Worm (Caenorhabditis elegans): Measurements from ENCODE around the gene F13A2.2.

The F13A2.2 gene

DNA sequence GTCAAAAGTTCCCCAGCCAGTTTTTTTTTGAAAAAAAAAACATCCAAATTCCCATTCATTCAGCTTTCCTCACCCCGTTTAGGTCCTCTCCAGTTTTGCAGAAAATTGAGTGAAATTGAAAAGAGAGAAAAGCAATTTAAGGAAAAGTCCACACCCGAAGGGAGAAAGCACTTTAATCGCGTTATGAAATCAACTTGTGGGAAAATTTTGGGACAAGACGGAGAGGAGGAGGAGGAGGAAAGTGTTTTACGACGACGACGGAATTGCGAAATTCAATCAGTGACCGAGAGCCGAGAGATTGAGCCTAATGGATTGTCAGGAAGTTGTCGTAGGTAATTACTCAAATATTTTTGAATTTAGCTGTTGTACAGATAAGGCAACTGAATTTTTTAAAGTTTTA is 27.0 kb downstream of the F13A2.2 start (continued):
- no peak for TF ChIP-seq fos-1 (tag; optimal IDR thresholded peaks at IDR 0.05)
- no peak for TF ChIP-seq elt-2 (tag; optimal IDR thresholded peaks at IDR 0.05)
- TF ChIP-seq nhr-11 (tag; optimal IDR thresholded peaks at IDR 0.05) = no peak
- peak; percentile 6 for TF ChIP-seq rnt-1 (tag; optimal IDR thresholded peaks at IDR 0.05)
- TF ChIP-seq pax-3 (tag; optimal IDR thresholded peaks at IDR 0.05) = no peak
- no peak for TF ChIP-seq ztf-11 (tag; optimal IDR thresholded peaks at IDR 0.05)
- peak; percentile 36 for TF ChIP-seq ces-1 (GFP tag; optimal IDR thresholded peaks at IDR 0.05)
- TF ChIP-seq ztf-4 (tag; optimal IDR thresholded peaks at IDR 0.05) = no peak

DNA sequence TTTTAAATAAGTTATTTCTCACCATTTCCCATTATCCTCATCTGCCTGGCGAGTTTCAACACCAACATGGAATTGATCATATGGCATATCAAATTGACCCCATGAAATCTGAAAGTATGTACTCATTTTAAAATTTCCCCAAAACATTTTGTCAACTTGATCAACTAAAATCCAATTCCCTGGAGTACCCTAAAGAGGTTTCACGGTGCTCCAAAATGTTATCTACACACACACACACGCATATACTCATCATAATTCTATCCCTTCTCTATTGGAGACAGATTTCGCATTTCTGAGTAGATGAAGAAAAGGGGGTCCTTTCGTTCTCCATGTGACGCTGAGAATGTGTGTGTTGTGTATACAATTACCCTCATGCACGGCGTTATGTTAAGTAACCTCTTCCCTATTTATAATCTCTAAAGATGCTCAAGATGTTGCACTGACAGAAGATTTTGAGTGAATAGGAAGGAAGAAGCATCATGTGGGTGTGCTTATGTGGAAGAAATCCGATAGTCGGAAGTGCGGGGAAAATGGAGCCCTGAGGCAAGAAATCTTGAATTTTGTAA is 28.3 kb downstream of the F13A2.2 start:
- TF ChIP-seq nhr-71 (tag; optimal IDR thresholded peaks at IDR 0.05) (peak; percentile 24), elt-3 (tag; optimal IDR thresholded peaks at IDR 0.05) (no peak), lin-14 (GFP tag; optimal IDR thresholded peaks at IDR 0.05) (peak; percentile 52)

DNA sequence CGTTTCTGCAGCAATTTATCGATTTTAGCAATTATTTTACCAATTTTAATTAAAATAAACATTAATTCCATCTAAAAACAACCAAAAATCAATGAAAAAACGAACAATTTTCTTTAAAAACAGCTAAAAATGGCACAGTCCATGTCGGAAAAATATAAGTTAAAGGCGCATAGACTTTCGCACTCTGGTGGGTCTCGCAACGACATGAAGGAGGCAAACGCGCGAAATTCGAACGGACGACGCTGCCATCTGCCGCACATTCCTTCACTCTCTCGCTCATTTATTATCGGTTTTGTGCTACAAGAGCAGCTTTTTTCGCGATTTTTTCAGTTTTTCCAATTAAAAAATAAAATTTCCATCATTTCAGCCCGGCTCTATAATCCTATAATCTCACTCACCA is 37.6 kb downstream of the F13A2.2 start, which contains the start of gene mcm-7:
TSS of gene mcm-7 (plus strand) at position 368 of the 400 bp plus-strand sequence.
- TF ChIP-seq pag-3 (tag; optimal IDR thresholded peaks at IDR 0.05; ENCODE audit: borderline replicate concordance, insufficient read depth) (no peak), ztf-4 (tag; optimal IDR thresholded peaks at IDR 0.05) (no peak), F16B12.6 (tag; optimal IDR thresholded peaks at IDR 0.05) (peak; percentile 37), lin-14 (GFP tag; optimal IDR thresholded peaks at IDR 0.05) (peak; percentile 38), dsc-1 (tag; optimal IDR thresholded peaks at IDR 0.05) (peak; percentile 12), C16A3.4 (tag; optimal IDR thresholded peaks at IDR 0.05) (peak; percentile 85), unc-86 (tag; optimal IDR thresholded peaks at IDR 0.05) (peak; percentile 37), hpl-2 (GFP tag; optimal IDR thresholded peaks at IDR 0.05) (no peak), snu-23 (GFP tag; optimal IDR thresholded peaks at IDR 0.05) (peak; percentile 64), rnt-1 (tag; optimal IDR thresholded peaks at IDR 0.05) (peak; percentile 60), swsn-7 (tag; optimal IDR thresholded peaks at IDR 0.05) (peak; percentile 38), elt-3 (tag; optimal IDR thresholded peaks at IDR 0.05) (peak in 2 of 6 experiments; percentile 11 to 58), fkh-10 (GFP tag; optimal IDR thresholded peaks at IDR 0.05) (no peak), lin-39 (tag; optimal IDR thresholded peaks at IDR 0.05) (no peak), efl-3 (GFP tag; optimal IDR thresholded peaks at IDR 0.05) (no peak), ceh-90 (tag; optimal IDR thresholded peaks at IDR 0.05) (no peak), sptf-1 (tag; optimal IDR thresholded peaks at IDR 0.05) (no peak), mep-1 (tag; optimal IDR thresholded peaks at IDR 0.05) (no peak), vab-15 (tag; optimal IDR thresholded peaks at IDR 0.05) (no peak), sup-37 (GFP tag; optimal IDR thresholded peaks at IDR 0.05) (no peak), nhr-76 (tag; optimal IDR thresholded peaks at IDR 0.05) (no peak), ceh-8 (GFP tag; optimal IDR thresholded peaks at IDR 0.05) (no peak), lin-35 (GFP tag; optimal IDR thresholded peaks at IDR 0.05) (peak; percentile 94 to 98), irx-1 (tag; optimal IDR thresholded peaks at IDR 0.05) (peak; percentile 12), jun-1 (tag; optimal IDR thresholded peaks at IDR 0.05) (peak; percentile 18), xbp-1 (tag; optimal IDR thresholded peaks at IDR 0.05) (peak; percentile 46), nhr-77 (tag; optimal IDR thresholded peaks at IDR 0.05) (peak; percentile 46), unc-30 (tag; optimal IDR thresholded peaks at IDR 0.05) (no peak), mab-9 (GFP tag; IDR thresholded peaks at IDR 0.05) (no peak), blmp-1 (tag; optimal IDR thresholded peaks at IDR 0.05) (no peak), nhr-84 (tag; optimal IDR thresholded peaks at IDR 0.05) (no peak), efl-1 (optimal IDR thresholded peaks at IDR 0.05) (peak; percentile 95 to 96), efl-1 (GFP tag; optimal IDR thresholded peaks at IDR 0.05 in 1 of 2) (peak; percentile 96 to 100), tlp-1 (tag; optimal IDR thresholded peaks at IDR 0.05) (no peak), aha-1 (tag; optimal IDR thresholded peaks at IDR 0.05) (no peak), ces-1 (GFP tag; optimal IDR thresholded peaks at IDR 0.05) (no peak), isw-1 (GFP tag; IDR thresholded peaks at IDR 0.05) (no peak; the same call in 1 of the 2 replicates), tbx-2 (tag; optimal IDR thresholded peaks at IDR 0.05) (peak; percentile 56), ets-5 (GFP tag; IDR thresholded peaks at IDR 0.05) (no peak), C04F5.9 (tag; optimal IDR thresholded peaks at IDR 0.05) (no peak), aly-2 (tag; optimal IDR thresholded peaks at IDR 0.05) (no peak), hlh-17 (GFP tag; optimal IDR thresholded peaks at IDR 0.05; ENCODE audit: borderline replicate concordance) (no peak), C34B4.2 (tag; optimal IDR thresholded peaks at IDR 0.05) (no peak)
